Worm (Caenorhabditis elegans) whole organism, L2 larva: ENCODE results near the gene fbxc-21.

Source experiments
- ZK546.5 ChIP-seq: sonication (generic microtip); optimal IDR thresholded peaks from 2 replicates; lab custom pipeline; 2017; ENCODE audit warnings: missing biosample characterization, missing genetic modification characterization
- aly-2 ChIP-seq: fragments of 150-350 bp; optimal IDR thresholded peaks from 2 replicates; lab custom pipeline; 2014; ENCODE audit warnings: missing biosample characterization, missing genetic modification characterization
- ama-1 ChIP-seq: fragments of 150-350 bp; optimal IDR thresholded peaks from 2 replicates; lab custom pipeline; 2018; ENCODE audit warnings: inconsistent platforms
- blmp-1 ChIP-seq: sonication (generic microtip); optimal IDR thresholded peaks from 2 replicates; lab custom pipeline; 2017; ENCODE audit warnings: missing genetic modification characterization, mild to moderate bottlenecking, missing compliant biosample characterization, antibody characterized with exemption, moderate library complexity; ENCODE audit not compliant: insufficient read depth
- crh-2 ChIP-seq: sonication (generic microtip); optimal IDR thresholded peaks from 2 replicates; lab custom pipeline; 2017; ENCODE audit warnings: missing biosample characterization, missing genetic modification characterization
- elt-1 ChIP-seq: fragments of 150-350 bp; optimal IDR thresholded peaks from 2 replicates; lab custom pipeline; 2014; ENCODE audit warnings: missing biosample characterization, missing genetic modification characterization
- elt-3 ChIP-seq: sonication (generic microtip); optimal IDR thresholded peaks from 2 replicates; lab custom pipeline; 2017; ENCODE audit warnings: missing biosample characterization, missing genetic modification characterization
- lin-39 ChIP-seq: fragments of 150-350 bp; optimal IDR thresholded peaks from 2 replicates; lab custom pipeline; 2014; ENCODE audit warnings: missing biosample characterization, missing genetic modification reagents, missing genetic modification characterization
- lsy-2 ChIP-seq, 2 experiments: fragments of 150-350 bp in 1 of 2; sonication (generic microtip) in 1 of 2; optimal IDR thresholded peaks; 2 replicates each; lab custom pipeline; 2014 to 2017; ENCODE audit warnings: missing biosample characterization in 2 of 2, missing genetic modification characterization in 2 of 2
- sma-9 ChIP-seq, 2 experiments: fragments of 150-350 bp in 1 of 2; sonication (generic microtip) in 1 of 2; optimal IDR thresholded peaks; 2 replicates each; lab custom pipeline; 2014 to 2016; ENCODE audit warnings: missing genetic modification characterization in 2 of 2, mild to moderate bottlenecking in 1 of 2, missing biosample characterization in 1 of 2, missing compliant biosample characterization in 1 of 2, missing genetic modification reagents in 1 of 2, moderate library complexity in 1 of 2
- unc-55 ChIP-seq: fragments of 150-350 bp; sonication (generic microtip); optimal IDR thresholded peaks from 3 replicates; lab custom pipeline; 2014; ENCODE audit warnings: missing biosample characterization, missing genetic modification reagents, missing genetic modification characterization
- unc-62 ChIP-seq: fragments of 150-350 bp; optimal IDR thresholded peaks from 2 replicates; lab custom pipeline; 2014; ENCODE audit warnings: missing biosample characterization, missing genetic modification reagents, missing genetic modification characterization
- zag-1 ChIP-seq: fragments of 150-350 bp; optimal IDR thresholded peaks from 2 replicates; lab custom pipeline; 2014; ENCODE audit warnings: missing biosample characterization, missing genetic modification characterization
- ztf-4 ChIP-seq: fragments of 150-350 bp; optimal IDR thresholded peaks from 2 replicates; lab custom pipeline; 2014; ENCODE audit warnings: missing biosample characterization, missing genetic modification characterization

DNA sequence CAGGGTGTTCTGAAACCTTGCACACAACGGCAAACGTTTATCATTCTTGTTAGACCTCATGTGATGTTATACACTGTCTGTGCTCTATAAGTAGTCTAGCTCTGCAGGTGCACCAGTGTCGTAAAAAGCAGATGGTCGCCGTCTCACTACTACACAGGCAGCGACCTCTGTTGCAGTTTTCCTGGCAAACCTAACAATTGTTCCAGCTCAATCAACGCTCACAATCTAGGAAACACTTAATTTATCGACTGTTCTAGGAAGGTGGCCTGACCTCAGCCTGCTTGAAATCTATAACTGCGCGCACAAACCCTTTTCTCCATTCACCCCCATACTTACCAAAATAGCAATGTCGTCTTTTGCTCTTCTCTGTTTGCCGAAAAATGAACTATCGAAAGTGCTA is 31.6 kb upstream of the fbxc-21 start, which contains the start of gene fbxb-11:
- TF ChIP-seq sma-9 (GFP tag; optimal IDR thresholded peaks at IDR 0.05; lab: Kevin White, UChicago) = no peak
- TF ChIP-seq sma-9 (tag; optimal IDR thresholded peaks at IDR 0.05; lab: Kevin White, UChicago) = no peak
- TF ChIP-seq ztf-4 (tag; lab: Kevin White, UChicago) = no peak
- no peak for TF ChIP-seq ama-1 (lab: Kevin White, UChicago)
- TF ChIP-seq aly-2 (tag; lab: Kevin White, UChicago) = no peak
- TF ChIP-seq zag-1 (tag; lab: Kevin White, UChicago) = no peak
- no peak for TF ChIP-seq crh-2
- no peak for TF ChIP-seq ZK546.5 (tag; lab: Kevin White, UChicago)
- TF ChIP-seq lin-39 (tag; lab: Kevin White, UChicago) = no peak
- no peak for TF ChIP-seq lsy-2 (tag; optimal IDR thresholded peaks at IDR 0.05; lab: Kevin White, UChicago)
- TF ChIP-seq unc-55 (GFP tag; lab: Kevin White, UChicago) = no peak
- TF ChIP-seq elt-1 (tag; lab: Kevin White, UChicago) = no peak
- no peak for TF ChIP-seq unc-62 (GFP tag; lab: Kevin White, UChicago)
- TF ChIP-seq elt-3 = no peak
- no peak for TF ChIP-seq blmp-1 (tag; lab: Kevin White, UChicago)
